Fruit fly (Drosophila melanogaster) whole organism, embryonic: Measurements from ENCODE around the gene eEF1alpha2.

Experiments used
- B-H2 ChIP-seq: fragments of 200-800 bp; sonication (Bioruptor generic); optimal IDR thresholded peaks from 2 replicates; lab custom pipeline; 2018; ENCODE audit warnings: missing biosample characterization, mild to moderate bottlenecking, missing genetic modification characterization
- BEAF-32 ChIP-seq: fragments of 200-800 bp; sonication (Bioruptor generic); optimal IDR thresholded peaks from 3 replicates; lab custom pipeline; 2017; ENCODE audit warnings: missing biosample characterization, missing genetic modification characterization, mild to moderate bottlenecking, moderate library complexity, missing genetic modification reagents
- C15 ChIP-seq: fragments of 200-800 bp; sonication (Bioruptor generic); IDR thresholded peaks from 3 replicates; pipeline ENCODE4 v1.3.6; 2022; ENCODE audit warnings: missing biosample characterization, missing genetic modification characterization
- CG10654 ChIP-seq: fragments of 200-800 bp; sonication (Bioruptor generic); optimal IDR thresholded peaks from 2 replicates; lab custom pipeline; 2016; ENCODE audit warnings: missing biosample characterization, missing genetic modification characterization
- CG10959 ChIP-seq: fragments of 200-800 bp; sonication (Bioruptor generic); IDR thresholded peaks from 2 replicates; pipeline ENCODE4 v1.3.6; 2022; ENCODE audit warnings: missing biosample characterization, missing genetic modification characterization
- CG11085 ChIP-seq: fragments of 200-800 bp; sonication (Bioruptor generic); IDR thresholded peaks from 2 replicates; pipeline ENCODE4 v1.3.6; 2022; ENCODE audit warnings: missing biosample characterization, missing genetic modification characterization
- CG11456 ChIP-seq: fragments of 200-800 bp; sonication (Bioruptor generic); IDR thresholded peaks from 3 replicates; pipeline ENCODE4 v1.3.6; 2022; ENCODE audit warnings: missing biosample characterization, missing genetic modification characterization
- CG12659 ChIP-seq: fragments of 200-800 bp; sonication (Bioruptor generic); optimal IDR thresholded peaks from 3 replicates; lab custom pipeline; 2017; ENCODE audit warnings: mild to moderate bottlenecking, missing biosample characterization, missing genetic modification reagents, missing genetic modification characterization
- CG1529 ChIP-seq: fragments of 200-800 bp; sonication (Bioruptor generic); optimal IDR thresholded peaks from 3 replicates; lab custom pipeline; 2018; ENCODE audit warnings: missing biosample characterization, missing genetic modification characterization
- CG1602 ChIP-seq: fragments of 200-800 bp; sonication (Bioruptor generic); optimal IDR thresholded peaks from 3 replicates; lab custom pipeline; 2016; ENCODE audit warnings: missing biosample characterization, missing genetic modification characterization
- CG17802 ChIP-seq: fragments of 200-800 bp; sonication (Bioruptor generic); optimal IDR thresholded peaks from 2 replicates; lab custom pipeline; 2018; ENCODE audit warnings: missing biosample characterization, mild to moderate bottlenecking, missing genetic modification characterization, moderate library complexity
- CG17912 ChIP-seq: fragments of 200-800 bp; sonication (Bioruptor generic); optimal IDR thresholded peaks from 2 replicates; lab custom pipeline; 2018; ENCODE audit warnings: missing biosample characterization, mild to moderate bottlenecking, missing genetic modification characterization
- CG2678 ChIP-seq: fragments of 200-800 bp; sonication (Bioruptor generic); optimal IDR thresholded peaks from 3 replicates; lab custom pipeline; 2019; ENCODE audit warnings: missing biosample characterization, mild to moderate bottlenecking, missing genetic modification characterization, moderate library complexity
- CG3163 ChIP-seq: fragments of 200-800 bp; sonication (Bioruptor generic); optimal IDR thresholded peaks from 3 replicates; lab custom pipeline; 2016; ENCODE audit warnings: missing biosample characterization, missing genetic modification characterization
- CG4360 ChIP-seq: fragments of 200-800 bp; sonication (Bioruptor generic); IDR thresholded peaks from 2 replicates; pipeline ENCODE4 v1.3.6; 2022; ENCODE audit warnings: missing biosample characterization, missing genetic modification characterization
- CG43689 ChIP-seq: fragments of 200-800 bp; sonication (Bioruptor generic); IDR thresholded peaks from 2 replicates; pipeline ENCODE4 v1.3.6; 2022; ENCODE audit warnings: missing biosample characterization, missing genetic modification characterization
- CG6272 ChIP-seq: fragments of 200-800 bp; sonication (Bioruptor generic); IDR thresholded peaks from 2 replicates; pipeline ENCODE4 v1.3.6; 2022; ENCODE audit warnings: missing biosample characterization, missing genetic modification characterization
- CG6854 ChIP-seq: fragments of 200-800 bp; sonication (Bioruptor generic); optimal IDR thresholded peaks from 3 replicates; lab custom pipeline; 2017; ENCODE audit warnings: missing biosample characterization, mild to moderate bottlenecking, missing genetic modification characterization
- CG8290 ChIP-seq, 3 experiments: fragments of 200-800 bp; sonication (Bioruptor generic); optimal IDR thresholded peaks; 2 replicates each; lab custom pipeline; 2016 to 2019; ENCODE audit warnings: missing biosample characterization in 3 of 3, missing genetic modification characterization in 3 of 3, mild to moderate bottlenecking in 2 of 3, moderate library complexity in 1 of 3
- CG8478 ChIP-seq: fragments of >200 bp; optimal IDR thresholded peaks from 2 replicates; lab custom pipeline; 2018
- CG8765 ChIP-seq: fragments of 200-800 bp; sonication (Bioruptor generic); IDR thresholded peaks from 2 replicates; pipeline ENCODE4 v1.3.6; 2022; ENCODE audit warnings: missing biosample characterization, missing genetic modification characterization
- CG8924 ChIP-seq: fragments of 200-800 bp; optimal IDR thresholded peaks from 3 replicates; lab custom pipeline; 2019; ENCODE audit warnings: missing biosample characterization, mild to moderate bottlenecking, missing genetic modification characterization, moderate library complexity
- CG9609 ChIP-seq: fragments of 200-800 bp; sonication (Bioruptor generic); optimal IDR thresholded peaks from 3 replicates; lab custom pipeline; 2016; ENCODE audit warnings: missing biosample characterization, missing genetic modification characterization
- CHES-1-like ChIP-seq: fragments of 200-800 bp; sonication (Bioruptor generic); optimal IDR thresholded peaks from 2 replicates; lab custom pipeline; 2016; ENCODE audit warnings: missing biosample characterization, missing genetic modification characterization
- D ChIP-seq, 2 experiments: fragments of 200-800 bp in 1 of 2; fragments of >200 bp in 1 of 2; sonication (Bioruptor generic) in 1 of 2; optimal IDR thresholded peaks; 2 replicates in 1 of 2; 3 replicates in 1 of 2; lab custom pipeline; 2017; ENCODE audit warnings: mild to moderate bottlenecking in 1 of 2, missing biosample characterization in 1 of 2, missing genetic modification characterization in 1 of 2, missing genetic modification reagents in 1 of 2
- Dfd ChIP-seq, 2 experiments: fragments of >200 bp; optimal IDR thresholded peaks; 2 replicates each; lab custom pipeline; 2017; ENCODE audit warnings: missing biosample characterization in 2 of 2, missing genetic modification characterization in 2 of 2
- Drgx ChIP-seq: fragments of 200-800 bp; sonication (Bioruptor generic); IDR thresholded peaks from 2 replicates; pipeline ENCODE4 v1.3.6; 2022; ENCODE audit warnings: missing biosample characterization, missing genetic modification characterization
- HLH54F ChIP-seq: fragments of 200-800 bp; sonication (Bioruptor generic); optimal IDR thresholded peaks from 3 replicates; lab custom pipeline; 2016; ENCODE audit warnings: missing biosample characterization, missing genetic modification characterization
- Med ChIP-seq: fragments of 200-800 bp; sonication (Bioruptor generic); peaks from one replicate; lab custom pipeline; 2016; ENCODE audit warnings: missing biosample characterization, missing genetic modification characterization, mild to moderate bottlenecking, inconsistent platforms, moderate library complexity
- Oaz ChIP-seq: fragments of 200-800 bp; sonication (Bioruptor generic); IDR thresholded peaks from 2 replicates; pipeline ENCODE4 v1.3.6; 2022; ENCODE audit warnings: missing biosample characterization, missing genetic modification characterization
- bsh ChIP-seq, 2 experiments: fragments of 200-800 bp; sonication (Bioruptor generic); optimal IDR thresholded peaks; 2 replicates each; lab custom pipeline; 2017 to 2018; ENCODE audit warnings: mild to moderate bottlenecking in 2 of 2, missing biosample characterization in 2 of 2, missing genetic modification characterization in 2 of 2, moderate library complexity in 1 of 2
- btn ChIP-seq: fragments of 200-800 bp; sonication (Bioruptor generic); optimal IDR thresholded peaks from 2 replicates; lab custom pipeline; 2016; ENCODE audit warnings: missing biosample characterization, missing genetic modification characterization
- cas ChIP-seq: fragments of 200-800 bp; sonication (Bioruptor generic); IDR thresholded peaks from 2 replicates; pipeline ENCODE4 v1.3.6; 2022; ENCODE audit warnings: missing biosample characterization, missing genetic modification characterization
- ci ChIP-seq: fragments of 200-800 bp; sonication (Bioruptor generic); IDR thresholded peaks from 3 replicates; pipeline ENCODE4 v1.3.6; 2022; ENCODE audit warnings: missing biosample characterization, missing genetic modification characterization
- crol ChIP-seq: fragments of 200-800 bp; sonication (Bioruptor generic); IDR thresholded peaks from 2 replicates; pipeline ENCODE4 v1.3.6; 2022; ENCODE audit warnings: missing biosample characterization, missing genetic modification characterization
- dysf ChIP-seq: fragments of 200-800 bp; sonication (Bioruptor generic); IDR thresholded peaks from 3 replicates; pipeline ENCODE4 v1.3.6; 2022; ENCODE audit warnings: missing biosample characterization, missing genetic modification characterization
- grn ChIP-seq: fragments of 200-800 bp; sonication (Bioruptor generic); optimal IDR thresholded peaks from 3 replicates; lab custom pipeline; 2017; ENCODE audit warnings: missing biosample characterization, missing genetic modification characterization
- hth ChIP-seq: fragments of >200 bp; optimal IDR thresholded peaks from 2 replicates; lab custom pipeline; 2017; ENCODE audit warnings: inconsistent platforms
- klu ChIP-seq: fragments of 200-800 bp; sonication (Bioruptor generic); IDR thresholded peaks from 2 replicates; pipeline ENCODE4 v1.3.6; 2022; ENCODE audit warnings: missing biosample characterization, missing genetic modification characterization
- lola ChIP-seq, 3 experiments: fragments of >200 bp in 2 of 3; fragments of 200-800 bp in 1 of 3; sonication (Bioruptor generic) in 1 of 3; optimal IDR thresholded peaks; 2 replicates each; lab custom pipeline; 2017 to 2019; ENCODE audit warnings: missing biosample characterization in 3 of 3, missing genetic modification characterization in 3 of 3, mild to moderate bottlenecking in 1 of 3, moderate library complexity in 1 of 3
- nau ChIP-seq: fragments of 200-800 bp; sonication (Bioruptor generic); optimal IDR thresholded peaks from 3 replicates; lab custom pipeline; 2017; ENCODE audit warnings: missing biosample characterization, mild to moderate bottlenecking, missing genetic modification characterization, missing genetic modification reagents
- nerfin-1 ChIP-seq: fragments of 200-800 bp; sonication (Bioruptor generic); optimal IDR thresholded peaks from 3 replicates; lab custom pipeline; 2019; ENCODE audit warnings: missing biosample characterization, mild to moderate bottlenecking, missing genetic modification characterization, moderate library complexity
- p53 ChIP-seq: fragments of 200-800 bp; sonication (Bioruptor generic); optimal IDR thresholded peaks from 2 replicates; lab custom pipeline; 2016; ENCODE audit warnings: missing biosample characterization, missing genetic modification characterization
- pan ChIP-seq, 4 experiments: fragments of >200 bp in 3 of 4; fragments of 200-800 bp in 1 of 4; sonication (Bioruptor generic) in 1 of 4; optimal IDR thresholded peaks in 3 of 4; IDR thresholded peaks in 1 of 4; 2 replicates each; pipeline versions ENCODE4 v1.3.6 to Lab custom; 2017 to 2022; ENCODE audit warnings: missing biosample characterization in 2 of 4, missing genetic modification characterization in 2 of 4, mixed read lengths in 1 of 4
- pho ChIP-seq: fragments of 200-800 bp; sonication (Bioruptor generic); optimal IDR thresholded peaks from 2 replicates; lab custom pipeline; 2016; ENCODE audit warnings: missing biosample characterization, missing genetic modification characterization
- prd ChIP-seq, 3 experiments: fragments of >200 bp in 2 of 3; fragments of 200-800 bp in 1 of 3; sonication (Bioruptor generic) in 1 of 3; optimal IDR thresholded peaks in 2 of 3; IDR thresholded peaks in 1 of 3; 2 replicates in 2 of 3; 3 replicates in 1 of 3; pipeline versions ENCODE4 v1.3.6 to Lab custom; 2017 to 2022; ENCODE audit warnings: missing biosample characterization in 1 of 3, missing genetic modification characterization in 1 of 3
- slp2 ChIP-seq: fragments of 200-800 bp; sonication (Bioruptor generic); optimal IDR thresholded peaks from 2 replicates; lab custom pipeline; 2016; ENCODE audit warnings: missing biosample characterization, missing genetic modification characterization
- tin ChIP-seq: fragments of 200-800 bp; sonication (Bioruptor generic); optimal IDR thresholded peaks from 3 replicates; lab custom pipeline; 2016; ENCODE audit warnings: missing biosample characterization, missing genetic modification characterization
- vnd ChIP-seq: fragments of 200-800 bp; sonication (Bioruptor generic); IDR thresholded peaks from 3 replicates; pipeline ENCODE4 v1.3.6; 2022; ENCODE audit warnings: missing biosample characterization, missing genetic modification characterization; ENCODE audit not compliant: partially characterized antibody

eEF1alpha2 gene

dm6 chr3R:31706142-31706894, 31.9 kb upstream of the eEF1alpha2 start (continued):
- TF ChIP-seq CG17912 (GFP tag; lab: Kevin White, UChicago) (no peak), CG8765 (GFP tag; lab: Robert Waterston, UW) (peak; percentile 65; the same call in 1 of the 2 replicates), cas (GFP tag; lab: Robert Waterston, UW) (no peak), Drgx (GFP tag; lab: Robert Waterston, UW) (peak; percentile 68), nerfin-1 (tag; lab: Kevin White, UChicago) (no peak), BEAF-32 (GFP tag; lab: Kevin White, UChicago) (no peak), Dfd (GFP tag; optimal IDR thresholded peaks at IDR 0.05; lab: Kevin White, UChicago) (no peak), CG3163 (GFP tag; lab: Kevin White, UChicago) (no peak), CG10654 (no peak), CG10959 (peak; percentile 77), HLH54F (GFP tag; lab: Kevin White, UChicago) (no peak), klu (no peak), grn (GFP tag; lab: Kevin White, UChicago) (no peak), CG6854 (GFP tag; lab: Kevin White, UChicago) (no peak), Oaz (GFP tag; lab: Robert Waterston, UW) (no peak), CG17802 (no peak), nau (GFP tag; lab: Kevin White, UChicago) (no peak), dysf (GFP tag; lab: Robert Waterston, UW) (no peak), CG11085 (no peak), CG11456 (GFP tag; lab: Robert Waterston, UW) (no peak), B-H2 (no peak), C15 (GFP tag; lab: Robert Waterston, UW) (no peak), btn (GFP tag; lab: Kevin White, UChicago) (no peak), Med (GFP tag; lab: Kevin White, UChicago) (peak; percentile 62), CG43689 (GFP tag; lab: Robert Waterston, UW) (no peak), prd (optimal IDR thresholded peaks at IDR 0.05; lab: Kevin White, UChicago) (no peak), prd (GFP tag; IDR thresholded peaks at IDR 0.05; lab: Robert Waterston, UW) (peak; percentile 62; the same call in 2 of the 3 replicates), CG12659 (GFP tag; lab: Kevin White, UChicago) (no peak), CG6272 (GFP tag; lab: Robert Waterston, UW) (peak; percentile 32; the same call in 1 of the 2 replicates), CG8290 (GFP tag; optimal IDR thresholded peaks at IDR 0.05; lab: Kevin White, UChicago) (no peak), CG8290 (tag; optimal IDR thresholded peaks at IDR 0.05; lab: Kevin White, UChicago) (no peak), D (optimal IDR thresholded peaks at IDR 0.05; lab: Kevin White, UChicago) (no peak), D (GFP tag; optimal IDR thresholded peaks at IDR 0.05; lab: Kevin White, UChicago) (peak; percentile 43), CG1602 (GFP tag; lab: Kevin White, UChicago) (no peak), slp2 (GFP tag; lab: Kevin White, UChicago) (no peak), CG2678 (tag; lab: Kevin White, UChicago) (no peak), vnd (GFP tag; lab: Robert Waterston, UW) (no peak), CG9609 (GFP tag; lab: Kevin White, UChicago) (no peak), p53 (no peak), lola (GFP tag; optimal IDR thresholded peaks at IDR 0.05; lab: Kevin White, UChicago) (peak in 1 of 3 experiments; percentile 17), pho (GFP tag; lab: Kevin White, UChicago) (no peak), CG1529 (GFP tag; lab: Kevin White, UChicago) (no peak), ci (GFP tag; lab: Robert Waterston, UW) (no peak), crol (GFP tag; lab: Robert Waterston, UW) (peak; percentile 49), CG8924 (tag; lab: Kevin White, UChicago) (no peak), CG4360 (GFP tag; lab: Robert Waterston, UW) (no peak), CG8478 (no peak), pan (optimal IDR thresholded peaks at IDR 0.05; lab: Kevin White, UChicago) (no peak), pan (GFP tag; optimal IDR thresholded peaks at IDR 0.05 in 1 of 2, IDR thresholded peaks at IDR 0.05 in 1 of 2) (no peak), bsh (GFP tag; optimal IDR thresholded peaks at IDR 0.05; lab: Kevin White, UChicago) (peak; percentile 3 to 77), tin (GFP tag; lab: Kevin White, UChicago) (peak; percentile 54), hth (lab: Kevin White, UChicago) (no peak), CHES-1-like (GFP tag; lab: Kevin White, UChicago) (no peak)
